Worm (Caenorhabditis elegans) whole organism, L4 larva: Measurements from ENCODE around the gene magi-1.
A peak's percentile ranks its signal among the peaks of the same experiment; 100 is the strongest.

Experiments
- egl-27 ChIP-seq: sonication (generic microtip); optimal IDR thresholded peaks from 3 replicates; lab custom pipeline; 2017; ENCODE audit warnings: missing biosample characterization, missing genetic modification reagents, missing genetic modification characterization
- nhr-111 ChIP-seq: fragments of 200-800 bp; sonication (Bioruptor generic); optimal IDR thresholded peaks from 2 replicates; lab custom pipeline; 2018; ENCODE audit warnings: mild to moderate bottlenecking, missing genetic modification characterization, missing compliant biosample characterization
- pha-4 ChIP-seq, 2 experiments: fragments of 150-350 bp in 1 of 2; fragments of 200-800 bp in 1 of 2; sonication (Bioruptor generic) in 1 of 2; IDR thresholded peaks in 1 of 2; optimal IDR thresholded peaks in 1 of 2; 2 replicates each; pipeline versions ENCODE4 v1.3.6 to Lab custom; 2014 to 2022; ENCODE audit warnings: missing genetic modification characterization in 2 of 2, missing genetic modification reagents in 2 of 2, missing biosample characterization in 1 of 2, missing compliant biosample characterization in 1 of 2
- spr-1 ChIP-seq: sonication (generic microtip); optimal IDR thresholded peaks from 2 replicates; lab custom pipeline; 2016; ENCODE audit warnings: mild to moderate bottlenecking, missing genetic modification characterization, missing compliant biosample characterization
- unc-62 ChIP-seq, 3 experiments: fragments of 150-350 bp in 1 of 3; sonication (generic microtip); optimal IDR thresholded peaks in 2 of 3; peaks in 1 of 3; 1 replicate in 1 of 3; 2 replicates in 2 of 3; lab custom pipeline; 2014 to 2017; ENCODE audit warnings: missing biosample characterization in 3 of 3, missing genetic modification characterization in 3 of 3, missing genetic modification reagents in 3 of 3, missing genotype in 1 of 3
- ztf-11 ChIP-seq: fragments of 150-350 bp; optimal IDR thresholded peaks from 2 replicates; lab custom pipeline; 2014; ENCODE audit warnings: missing biosample characterization, missing genetic modification characterization

ce11 chrIV:11710331-11710730 lies 4.5 kb upstream of the magi-1 start:
- TF ChIP-seq spr-1 (tag; lab: Kevin White, UChicago) (no peak), pha-4 (GFP tag; IDR thresholded peaks at IDR 0.05; lab: Robert Waterston, UW) (no peak), pha-4 (tag; optimal IDR thresholded peaks at IDR 0.05; lab: Kevin White, UChicago) (no peak), ztf-11 (no peak), nhr-111 (GFP tag; lab: Kevin White, UChicago) (no peak), unc-62 (GFP tag; optimal IDR thresholded peaks at IDR 0.05 in 1 of 2; lab: Kevin White, UChicago) (peak in 1 of 2 experiments; percentile 49), unc-62 (tag; optimal IDR thresholded peaks at IDR 0.05; lab: Kevin White, UChicago) (no peak), egl-27 (tag; lab: Kevin White, UChicago) (no peak)
